Worm (Caenorhabditis elegans) whole organism, L2 larva: Measurements from ENCODE around the gene pik-1.
"Not testable (repeated sequence)": the region's sequence is repeated elsewhere in the genome, so short reads cannot be mapped to it uniquely, and the experiment has no call there.

ENCODE experiments used
- C34F6.9 ChIP-seq: fragments of 150-350 bp; optimal IDR thresholded peaks from 2 replicates; lab custom pipeline; 2014; ENCODE audit warnings: missing biosample characterization, missing genetic modification characterization
- F13H6.1 ChIP-seq: sonication (generic microtip); optimal IDR thresholded peaks from 2 replicates; lab custom pipeline; 2016; ENCODE audit warnings: missing genetic modification characterization, missing compliant biosample characterization
- R02D3.7 ChIP-seq: fragments of 150-350 bp; optimal IDR thresholded peaks from 2 replicates; lab custom pipeline; 2014; ENCODE audit warnings: missing biosample characterization, missing genetic modification characterization
- ZK546.5 ChIP-seq: sonication (generic microtip); optimal IDR thresholded peaks from 2 replicates; lab custom pipeline; 2017; ENCODE audit warnings: missing biosample characterization, missing genetic modification characterization
- alr-1 ChIP-seq: fragments of 150-350 bp; optimal IDR thresholded peaks from 2 replicates; lab custom pipeline; 2014; ENCODE audit warnings: missing biosample characterization, missing genetic modification characterization
- aly-2 ChIP-seq: fragments of 150-350 bp; optimal IDR thresholded peaks from 2 replicates; lab custom pipeline; 2014; ENCODE audit warnings: missing biosample characterization, missing genetic modification characterization
- ama-1 ChIP-seq: fragments of 150-350 bp; optimal IDR thresholded peaks from 2 replicates; lab custom pipeline; 2018; ENCODE audit warnings: inconsistent platforms
- blmp-1 ChIP-seq: sonication (generic microtip); optimal IDR thresholded peaks from 2 replicates; lab custom pipeline; 2017; ENCODE audit warnings: missing genetic modification characterization, mild to moderate bottlenecking, missing compliant biosample characterization, antibody characterized with exemption, moderate library complexity; ENCODE audit not compliant: insufficient read depth
- ceh-16 ChIP-seq: fragments of 150-350 bp; optimal IDR thresholded peaks from 2 replicates; lab custom pipeline; 2014; ENCODE audit warnings: missing biosample characterization, missing genetic modification characterization
- ceh-82 ChIP-seq: fragments of 150-350 bp; optimal IDR thresholded peaks from 2 replicates; lab custom pipeline; 2014; ENCODE audit warnings: missing biosample characterization, missing genetic modification characterization
- crh-2 ChIP-seq: sonication (generic microtip); optimal IDR thresholded peaks from 2 replicates; lab custom pipeline; 2017; ENCODE audit warnings: missing biosample characterization, missing genetic modification characterization
- dmd-4 ChIP-seq: sonication (generic microtip); optimal IDR thresholded peaks from 2 replicates; lab custom pipeline; 2017; ENCODE audit warnings: missing biosample characterization, missing genetic modification characterization
- egl-27 ChIP-seq: sonication (generic microtip); optimal IDR thresholded peaks from 3 replicates; lab custom pipeline; 2017; ENCODE audit warnings: missing biosample characterization, missing genetic modification reagents, missing genetic modification characterization
- elt-1 ChIP-seq: fragments of 150-350 bp; optimal IDR thresholded peaks from 2 replicates; lab custom pipeline; 2014; ENCODE audit warnings: missing biosample characterization, missing genetic modification characterization
- fos-1 ChIP-seq: fragments of 150-350 bp; optimal IDR thresholded peaks from 2 replicates; lab custom pipeline; 2014; ENCODE audit warnings: missing biosample characterization, missing genetic modification characterization
- gmeb-1 ChIP-seq: fragments of 150-350 bp; optimal IDR thresholded peaks from 2 replicates; lab custom pipeline; 2014; ENCODE audit warnings: missing biosample characterization, missing genetic modification characterization
- lin-11 ChIP-seq: fragments of 150-350 bp; sonication (generic microtip); optimal IDR thresholded peaks from 2 replicates; lab custom pipeline; 2014; ENCODE audit warnings: missing biosample characterization, missing genetic modification characterization, inconsistent platforms, mixed read lengths
- lin-13 ChIP-seq: fragments of 150-350 bp; optimal IDR thresholded peaks from 2 replicates; lab custom pipeline; 2014; ENCODE audit warnings: missing biosample characterization, missing genetic modification reagents, missing genetic modification characterization
- lin-39 ChIP-seq: fragments of 150-350 bp; optimal IDR thresholded peaks from 2 replicates; lab custom pipeline; 2014; ENCODE audit warnings: missing biosample characterization, missing genetic modification reagents, missing genetic modification characterization
- lsy-2 ChIP-seq, 2 experiments: fragments of 150-350 bp in 1 of 2; sonication (generic microtip) in 1 of 2; optimal IDR thresholded peaks; 2 replicates each; lab custom pipeline; 2014 to 2017; ENCODE audit warnings: missing biosample characterization in 2 of 2, missing genetic modification characterization in 2 of 2
- mab-5 ChIP-seq: fragments of 150-350 bp; optimal IDR thresholded peaks from 2 replicates; lab custom pipeline; 2014; ENCODE audit warnings: missing biosample characterization, missing genetic modification characterization
- mbf-1 ChIP-seq: sonication (generic microtip); optimal IDR thresholded peaks from 2 replicates; lab custom pipeline; 2017; ENCODE audit warnings: missing biosample characterization, missing genetic modification characterization
- nhr-10 ChIP-seq: sonication (generic microtip); optimal IDR thresholded peaks from 2 replicates; lab custom pipeline; 2017; ENCODE audit warnings: missing biosample characterization, missing genetic modification characterization
- nhr-11 ChIP-seq: fragments of 150-350 bp; optimal IDR thresholded peaks from 2 replicates; lab custom pipeline; 2014; ENCODE audit warnings: missing biosample characterization, missing genetic modification characterization
- nhr-129 ChIP-seq: fragments of 150-350 bp; optimal IDR thresholded peaks from 2 replicates; lab custom pipeline; 2014; ENCODE audit warnings: missing biosample characterization, missing genetic modification characterization
- nhr-21 ChIP-seq: fragments of 150-350 bp; optimal IDR thresholded peaks from 2 replicates; lab custom pipeline; 2014; ENCODE audit warnings: missing biosample characterization, missing genetic modification characterization
- nhr-237 ChIP-seq: fragments of 150-350 bp; optimal IDR thresholded peaks from 2 replicates; lab custom pipeline; 2014; ENCODE audit warnings: missing biosample characterization, missing genetic modification characterization
- nhr-25 ChIP-seq: fragments of 150-350 bp; sonication (generic microtip); optimal IDR thresholded peaks from 3 replicates; lab custom pipeline; 2014; ENCODE audit warnings: missing biosample characterization, missing genetic modification characterization
- nhr-6 ChIP-seq: fragments of 150-350 bp; optimal IDR thresholded peaks from 2 replicates; lab custom pipeline; 2014; ENCODE audit warnings: missing biosample characterization, missing genetic modification characterization
- nhr-77 ChIP-seq: fragments of 150-350 bp; optimal IDR thresholded peaks from 2 replicates; lab custom pipeline; 2014; ENCODE audit warnings: missing biosample characterization, missing genetic modification characterization
- peb-1 ChIP-seq: fragments of 150-350 bp; optimal IDR thresholded peaks from 2 replicates; lab custom pipeline; 2014; ENCODE audit warnings: missing biosample characterization, missing genetic modification characterization
- sem-4 ChIP-seq: fragments of 150-350 bp; optimal IDR thresholded peaks from 2 replicates; lab custom pipeline; 2014; ENCODE audit warnings: missing biosample characterization, missing genetic modification reagents, missing genetic modification characterization
- skn-1 ChIP-seq: sonication (generic microtip); optimal IDR thresholded peaks from 2 replicates; lab custom pipeline; 2017; ENCODE audit warnings: missing biosample characterization, missing genetic modification characterization
- sma-3 ChIP-seq: sonication (generic microtip); optimal IDR thresholded peaks from 2 replicates; lab custom pipeline; 2016; ENCODE audit warnings: missing genetic modification reagents, missing genetic modification characterization, missing compliant biosample characterization
- sma-9 ChIP-seq, 2 experiments: fragments of 150-350 bp in 1 of 2; sonication (generic microtip) in 1 of 2; optimal IDR thresholded peaks; 2 replicates each; lab custom pipeline; 2014 to 2016; ENCODE audit warnings: missing genetic modification characterization in 2 of 2, mild to moderate bottlenecking in 1 of 2, missing biosample characterization in 1 of 2, missing compliant biosample characterization in 1 of 2, missing genetic modification reagents in 1 of 2, moderate library complexity in 1 of 2
- snpc-4 ChIP-seq: fragments of 150-350 bp; optimal IDR thresholded peaks from 2 replicates; lab custom pipeline; 2014; ENCODE audit warnings: missing biosample characterization, missing genetic modification characterization
- unc-55 ChIP-seq: fragments of 150-350 bp; sonication (generic microtip); optimal IDR thresholded peaks from 3 replicates; lab custom pipeline; 2014; ENCODE audit warnings: missing biosample characterization, missing genetic modification reagents, missing genetic modification characterization
- unc-62 ChIP-seq: fragments of 150-350 bp; optimal IDR thresholded peaks from 2 replicates; lab custom pipeline; 2014; ENCODE audit warnings: missing biosample characterization, missing genetic modification reagents, missing genetic modification characterization
- zag-1 ChIP-seq: fragments of 150-350 bp; optimal IDR thresholded peaks from 2 replicates; lab custom pipeline; 2014; ENCODE audit warnings: missing biosample characterization, missing genetic modification characterization
- ztf-1 ChIP-seq: fragments of 200-800 bp; sonication (Bioruptor generic); conservative IDR thresholded peaks from 2 replicates; pipeline ENCODE4 v1.3.6; 2022; ENCODE audit warnings: missing genetic modification characterization, missing compliant biosample characterization

The pik-1 gene

ce11 chrIV:13450740-13451139 is 34.9 kb downstream of the pik-1 start:
- TF ChIP-seq lsy-2 (tag; optimal IDR thresholded peaks at IDR 0.05; lab: Kevin White, UChicago) (no peak), mab-5 (tag; lab: Kevin White, UChicago) (no peak), nhr-77 (tag; lab: Kevin White, UChicago) (no peak), nhr-25 (no peak), nhr-11 (no peak), F13H6.1 (no peak), nhr-10 (tag; lab: Kevin White, UChicago) (no peak), unc-55 (no peak), R02D3.7 (tag; lab: Kevin White, UChicago) (no peak)

- peak; percentile 4 for TF ChIP-seq C34F6.9 (tag; lab: Kevin White, UChicago)
- TF ChIP-seq sma-9 (GFP tag; optimal IDR thresholded peaks at IDR 0.05; lab: Kevin White, UChicago) = no peak
- no peak for TF ChIP-seq sma-9 (tag; optimal IDR thresholded peaks at IDR 0.05; lab: Kevin White, UChicago)
- TF ChIP-seq aly-2 = no peak
- peak; percentile 40 for TF ChIP-seq nhr-129 (tag; lab: Kevin White, UChicago)
- TF ChIP-seq nhr-6 (tag; lab: Kevin White, UChicago) = no peak
- TF ChIP-seq nhr-77 (tag; lab: Kevin White, UChicago) = no peak
- no peak for TF ChIP-seq F13H6.1
- TF ChIP-seq unc-55 = peak; percentile 22
- peak in 1 of 2 experiments; percentile 49 for TF ChIP-seq lsy-2 (tag; optimal IDR thresholded peaks at IDR 0.05; lab: Kevin White, UChicago)
Measured at ce11 chrIV:13453509-13453908, 37.7 kb downstream of the pik-1 start.

- TF ChIP-seq nhr-129 (tag; lab: Kevin White, UChicago) (no peak), ceh-16 (tag; lab: Kevin White, UChicago) (no peak), sma-9 (GFP tag; optimal IDR thresholded peaks at IDR 0.05; lab: Kevin White, UChicago) (no peak), sma-9 (tag; optimal IDR thresholded peaks at IDR 0.05; lab: Kevin White, UChicago) (no peak), unc-62 (GFP tag; lab: Kevin White, UChicago) (no peak), skn-1 (tag; lab: Kevin White, UChicago) (no peak), mab-5 (tag; lab: Kevin White, UChicago) (no peak), dmd-4 (tag; lab: Kevin White, UChicago) (no peak), sma-3 (no peak), snpc-4 (tag; lab: Kevin White, UChicago) (no peak), zag-1 (tag; lab: Kevin White, UChicago) (no peak), unc-55 (no peak), lin-13 (GFP tag; lab: Kevin White, UChicago) (no peak), fos-1 (tag; lab: Kevin White, UChicago) (no peak), mbf-1 (no peak), lin-11 (tag; lab: Kevin White, UChicago) (no peak), nhr-6 (tag; lab: Kevin White, UChicago) (no peak), nhr-237 (tag; lab: Kevin White, UChicago) (no peak)
Measured at ce11 chrIV:13454698-13455097, 38.9 kb downstream of the pik-1 start, which contains the start of gene uso-1. TSS of gene uso-1 (minus strand) at chrIV:13454798.

- TF ChIP-seq snpc-4, nhr-21, ZK546.5 (tag; lab: Kevin White, UChicago): not testable (repeated sequence)
Measured at ce11 chrIV:13455200-13455599, 39.4 kb downstream of the pik-1 start, which contains the start of gene Y38H8A.7. TSS of gene Y38H8A.7 (plus strand) at chrIV:13455500.

ce11 chrIV:13456893-13457292 is 41.1 kb downstream of the pik-1 start:
- TF ChIP-seq sma-3 = no peak

- TF ChIP-seq crh-2 (tag; lab: Kevin White, UChicago) = no peak
- no peak for TF ChIP-seq ceh-16 (tag; lab: Kevin White, UChicago)
- TF ChIP-seq egl-27 (tag; lab: Kevin White, UChicago) = no peak
- no peak for TF ChIP-seq elt-1 (tag; lab: Kevin White, UChicago)
- no peak for TF ChIP-seq F13H6.1
- TF ChIP-seq sem-4 (tag; lab: Kevin White, UChicago) = no peak
- no peak for TF ChIP-seq unc-62 (GFP tag; lab: Kevin White, UChicago)
- TF ChIP-seq ama-1 = no peak
- no peak for TF ChIP-seq sma-9 (GFP tag; optimal IDR thresholded peaks at IDR 0.05; lab: Kevin White, UChicago)
- no peak for TF ChIP-seq sma-9 (tag; optimal IDR thresholded peaks at IDR 0.05; lab: Kevin White, UChicago)
- no peak for TF ChIP-seq gmeb-1 (tag; lab: Kevin White, UChicago)
- no peak for TF ChIP-seq alr-1
- TF ChIP-seq peb-1 = no peak
- TF ChIP-seq ztf-1 (GFP tag; lab: Robert Waterston, UW) = no peak
- TF ChIP-seq ceh-82 = no peak
- no peak for TF ChIP-seq nhr-237 (tag; lab: Kevin White, UChicago)
- no peak for TF ChIP-seq nhr-11
- TF ChIP-seq blmp-1 (tag; lab: Kevin White, UChicago) = no peak
- no peak for TF ChIP-seq lin-39
Measured at ce11 chrIV:13458237-13458636, 42.4 kb downstream of the pik-1 start.
